Fruit fly (Drosophila melanogaster) whole organism: ENCODE data around the gene koko.

ENCODE experiments used
- Dll ChIP-seq: fragments of >200 bp; optimal IDR thresholded peaks from 2 replicates; lab custom pipeline; 2017
- pan ChIP-seq: fragments of >200 bp; optimal IDR thresholded peaks from 2 replicates; lab custom pipeline; 2017

DNA sequence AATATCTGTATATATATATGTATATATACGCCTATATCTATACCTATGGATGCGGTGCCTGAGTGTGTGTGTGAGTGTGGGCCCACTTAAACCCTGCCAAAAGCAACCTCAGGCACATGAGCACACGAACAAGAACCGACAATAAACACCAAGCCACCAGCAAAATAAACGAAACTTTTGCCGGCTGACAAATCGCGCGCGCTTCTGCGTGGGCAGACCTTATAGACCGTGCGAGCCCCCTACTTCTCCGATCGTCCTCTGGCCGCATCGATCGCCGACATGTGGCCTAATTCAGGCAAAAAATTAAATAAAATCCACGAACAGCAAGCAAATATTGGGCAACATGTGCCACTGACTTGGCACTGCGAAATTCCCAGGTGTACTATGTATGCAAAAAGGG lies 40.4 kb downstream of the koko start:
- TF ChIP-seq pan (lab: Kevin White, UChicago) (no peak), Dll (lab: Kevin White, UChicago) (no peak)
